Worm (Caenorhabditis elegans): ENCODE measurements around the gene C32B5.18.

ce11 chrII:960218-960617 is at the start of gene C32B5.18, which contains the start of gene C32B5.7:
- TF ChIP-seq F49E8.2 (tag; optimal IDR thresholded peaks at IDR 0.05; ENCODE audit: borderline replicate concordance): no peak
- TF ChIP-seq zag-1 (tag; optimal IDR thresholded peaks at IDR 0.05): no peak
- no peak for TF ChIP-seq nhr-11 (tag; optimal IDR thresholded peaks at IDR 0.05)
- TF ChIP-seq ctbp-1 (GFP tag; IDR thresholded peaks at IDR 0.05): no peak
- no peak for TF ChIP-seq ces-1 (GFP tag; optimal IDR thresholded peaks at IDR 0.05)
- no peak for TF ChIP-seq fos-1 (tag; optimal IDR thresholded peaks at IDR 0.05)
- TF ChIP-seq nhr-76 (tag; optimal IDR thresholded peaks at IDR 0.05): no peak
- TF ChIP-seq ama-1 (optimal IDR thresholded peaks at IDR 0.05): no peak
- TF ChIP-seq dpl-1 (GFP tag; optimal IDR thresholded peaks at IDR 0.05): no peak
